Fruit fly (Drosophila melanogaster): ENCODE data around the gene msn.

- TF ChIP-seq usp (GFP tag; optimal IDR thresholded peaks at IDR 0.05) (no peak), pan (optimal IDR thresholded peaks at IDR 0.05) (no peak), Dll (optimal IDR thresholded peaks at IDR 0.05) (no peak)
These were observed 37.4 kb downstream of the msn start for dm6 chr3L:2548932-2549331.

Measured in whole organism.